Worm (Caenorhabditis elegans) whole organism, L2 larva: ENCODE data around the gene C25G4.8.

Experiments used
- R02D3.7 ChIP-seq: fragments of 150-350 bp; optimal IDR thresholded peaks from 2 replicates; lab custom pipeline; 2014; ENCODE audit warnings: missing biosample characterization, missing genetic modification characterization
- alr-1 ChIP-seq: fragments of 150-350 bp; optimal IDR thresholded peaks from 2 replicates; lab custom pipeline; 2014; ENCODE audit warnings: missing biosample characterization, missing genetic modification characterization
- ama-1 ChIP-seq: fragments of 150-350 bp; optimal IDR thresholded peaks from 2 replicates; lab custom pipeline; 2018; ENCODE audit warnings: inconsistent platforms
- fos-1 ChIP-seq: fragments of 150-350 bp; optimal IDR thresholded peaks from 2 replicates; lab custom pipeline; 2014; ENCODE audit warnings: missing biosample characterization, missing genetic modification characterization
- nhr-10 ChIP-seq: sonication (generic microtip); optimal IDR thresholded peaks from 2 replicates; lab custom pipeline; 2017; ENCODE audit warnings: missing biosample characterization, missing genetic modification characterization
- nhr-23 ChIP-seq: fragments of 150-350 bp; optimal IDR thresholded peaks from 2 replicates; lab custom pipeline; 2014; ENCODE audit warnings: missing biosample characterization, missing genetic modification reagents, missing genetic modification characterization
- nhr-237 ChIP-seq: fragments of 150-350 bp; optimal IDR thresholded peaks from 2 replicates; lab custom pipeline; 2014; ENCODE audit warnings: missing biosample characterization, missing genetic modification characterization
- nhr-77 ChIP-seq: fragments of 150-350 bp; optimal IDR thresholded peaks from 2 replicates; lab custom pipeline; 2014; ENCODE audit warnings: missing biosample characterization, missing genetic modification characterization
- skn-1 ChIP-seq: sonication (generic microtip); optimal IDR thresholded peaks from 2 replicates; lab custom pipeline; 2017; ENCODE audit warnings: missing biosample characterization, missing genetic modification characterization
- snpc-4 ChIP-seq: fragments of 150-350 bp; optimal IDR thresholded peaks from 2 replicates; lab custom pipeline; 2014; ENCODE audit warnings: missing biosample characterization, missing genetic modification characterization
- ztf-11 ChIP-seq: sonication (generic microtip); optimal IDR thresholded peaks from 2 replicates; lab custom pipeline; 2017; ENCODE audit warnings: missing biosample characterization, missing genetic modification characterization
- ztf-4 ChIP-seq: fragments of 150-350 bp; optimal IDR thresholded peaks from 2 replicates; lab custom pipeline; 2014; ENCODE audit warnings: missing biosample characterization, missing genetic modification characterization

- no peak for TF ChIP-seq ztf-4 (tag; lab: Kevin White, UChicago)
- TF ChIP-seq nhr-23 (tag; lab: Kevin White, UChicago): no peak
- TF ChIP-seq nhr-237 (tag; lab: Kevin White, UChicago): no peak
- TF ChIP-seq R02D3.7 (tag; lab: Kevin White, UChicago): no peak
- no peak for TF ChIP-seq alr-1 (tag; lab: Kevin White, UChicago)
- TF ChIP-seq ztf-11: no peak
- no peak for TF ChIP-seq nhr-77 (tag; lab: Kevin White, UChicago)
- TF ChIP-seq snpc-4 (tag; lab: Kevin White, UChicago): no peak
- no peak for TF ChIP-seq nhr-10
- no peak for TF ChIP-seq skn-1
- no peak for TF ChIP-seq fos-1 (tag; lab: Kevin White, UChicago)
- TF ChIP-seq ama-1 (lab: Kevin White, UChicago): no peak
Observed at ce11 chrIV:12441715-12442114, 21.6 kb downstream of the C25G4.8 start, which contains the start of gene C25G4.17.
